Worm (Caenorhabditis elegans): ENCODE results near the gene slfl-4.
"Not testable (repeated sequence)": the region's sequence is repeated elsewhere in the genome, so short reads cannot be mapped to it uniquely, and the experiment has no call there.

slfl-4 gene

ce11 chrIV:5274123-5274581, at the start of gene slfl-4:
TSS of gene slfl-4 (plus strand) at chrIV:5274531.
- TF ChIP-seq unc-62 (GFP tag; optimal IDR thresholded peaks at IDR 0.05), result no peak

ce11 chrIV:5225277-5225822, 49.0 kb upstream of the slfl-4 start, which contains the start of gene cylc-1:
TSS of gene cylc-1 (minus strand) at chrIV:5225772.
- not testable (repeated sequence) for TF ChIP-seq unc-62 (GFP tag; optimal IDR thresholded peaks at IDR 0.05)

ce11 chrIV:5226552-5226951, 47.8 kb upstream of the slfl-4 start, which contains the start of gene nsph-4.1:
TSS of gene nsph-4.1 (plus strand) at chrIV:5226852.
- TF ChIP-seq unc-62 (GFP tag; optimal IDR thresholded peaks at IDR 0.05), result not testable (repeated sequence)

DNA sequence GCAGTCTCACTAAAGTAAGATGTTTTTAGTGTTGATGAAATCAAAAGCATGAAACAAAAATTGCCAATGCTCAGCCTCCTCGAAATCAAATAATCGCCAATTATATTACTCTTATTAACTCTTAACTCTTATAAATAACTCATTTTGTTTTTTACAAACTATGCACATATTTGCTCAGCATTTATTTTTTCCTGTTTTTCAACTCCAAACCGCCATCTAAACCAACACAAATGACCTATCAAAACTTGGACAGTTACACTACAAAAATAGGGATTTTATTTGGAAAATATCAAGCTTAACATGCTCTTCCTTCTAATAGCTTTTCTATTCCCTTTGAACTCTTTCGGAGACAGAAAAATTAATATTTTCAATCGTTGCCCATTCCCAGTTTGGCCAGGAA, 45.7 kb upstream of the slfl-4 start, which contains the start of gene thn-6:
Gene thn-6 (plus strand): TSS at position 301 of the 400 bp plus-strand sequence.
- TF ChIP-seq unc-62 (GFP tag; optimal IDR thresholded peaks at IDR 0.05), result no peak

DNA sequence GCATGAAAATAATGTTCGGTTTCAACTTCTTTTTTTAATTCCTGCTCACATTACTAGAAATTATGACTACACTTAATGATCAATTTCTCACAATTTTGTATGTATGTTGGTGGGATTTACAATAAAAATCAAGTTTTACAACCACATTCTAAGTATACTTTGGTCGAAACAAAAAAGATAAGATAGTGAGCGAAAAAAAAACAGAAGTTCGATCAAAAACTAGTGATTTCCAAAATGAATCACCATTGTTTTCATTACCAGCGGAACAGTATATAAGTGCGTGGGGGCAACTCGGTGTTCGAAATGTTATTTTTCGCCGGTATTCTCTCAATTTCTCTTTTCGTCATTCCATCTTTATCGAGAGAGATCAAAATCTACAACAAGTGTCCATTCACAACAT, 43.8 kb upstream of the slfl-4 start, which contains the start of gene thn-5:
Gene thn-5 (plus strand): TSS at position 301 of the 400 bp plus-strand sequence.
- no peak for TF ChIP-seq unc-62 (GFP tag; optimal IDR thresholded peaks at IDR 0.05)

ce11 chrIV:5254678-5255077, 19.7 kb upstream of the slfl-4 start, which contains the start of gene F36H12.10:
TSS of gene F36H12.10 (minus strand) at chrIV:5254778.
- TF ChIP-seq unc-62 (GFP tag; optimal IDR thresholded peaks at IDR 0.05), result not testable (repeated sequence)

ce11 chrIV:5256731-5257130, 17.6 kb upstream of the slfl-4 start, which contains the start of gene F36H12.9:
TSS of gene F36H12.9 (plus strand) at chrIV:5257031.
- TF ChIP-seq unc-62 (GFP tag; optimal IDR thresholded peaks at IDR 0.05), result not testable (repeated sequence)

ce11 chrIV:5258385-5258784, 15.9 kb upstream of the slfl-4 start, which contains the start of gene ttbk-2.1:
TSS of gene ttbk-2.1 (plus strand) at chrIV:5258685.
- not testable (repeated sequence) for TF ChIP-seq unc-62 (GFP tag; optimal IDR thresholded peaks at IDR 0.05)

DNA sequence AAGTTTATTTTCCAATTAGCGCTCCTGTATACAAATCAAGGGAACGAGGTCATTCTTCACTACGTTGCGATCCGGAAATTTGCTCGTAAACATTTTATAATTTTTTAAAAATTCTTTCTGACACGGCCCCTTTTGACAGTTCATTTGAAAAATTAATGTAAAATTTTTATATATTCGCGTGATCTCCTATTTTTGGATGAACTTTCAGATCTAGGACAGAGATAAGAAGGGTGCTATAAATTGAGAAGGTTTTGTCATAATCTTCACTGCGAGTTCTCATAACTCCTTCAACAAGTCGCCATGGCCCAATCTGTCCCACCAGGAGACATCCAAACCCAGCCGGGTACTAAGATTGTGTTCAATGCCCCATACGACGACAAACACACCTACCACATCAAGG, 14.0 kb upstream of the slfl-4 start, which contains the start of gene msp-19:
Gene msp-19 (plus strand): TSS at position 301 of the 400 bp plus-strand sequence.
- TF ChIP-seq unc-62 (GFP tag; optimal IDR thresholded peaks at IDR 0.05), result not testable (repeated sequence)

ce11 chrIV:5266474-5266873, 7.9 kb upstream of the slfl-4 start, which contains the start of gene F36H12.5:
TSS of gene F36H12.5 (plus strand) at chrIV:5266774.
- TF ChIP-seq unc-62 (GFP tag; optimal IDR thresholded peaks at IDR 0.05), result no peak

- no peak for TF ChIP-seq unc-62 (GFP tag; optimal IDR thresholded peaks at IDR 0.05)
These were observed 5.5 kb upstream of the slfl-4 start, which contains the start of gene F36H12.4 for ce11 chrIV:5268803-5269202. TSS of gene F36H12.4 (plus strand) at chrIV:5269103.

DNA sequence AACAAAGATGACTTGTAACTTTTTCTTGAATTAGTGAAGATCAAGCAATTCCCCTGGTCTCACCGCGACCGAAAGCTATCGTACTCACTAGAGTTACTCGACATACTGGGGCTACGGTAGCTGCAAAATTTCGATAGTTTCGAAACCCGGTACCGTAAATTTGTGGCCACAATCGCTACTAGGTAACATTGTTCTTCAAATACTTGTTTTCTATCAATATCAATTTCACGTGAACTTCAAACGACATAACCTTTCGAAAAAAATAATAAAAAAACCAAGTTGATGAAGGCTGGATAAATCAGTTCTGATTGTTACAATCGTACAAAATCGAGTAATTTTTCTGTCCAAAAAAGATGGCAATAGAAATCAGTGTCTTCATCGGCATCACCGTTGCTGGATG, 1.8 kb upstream of the slfl-4 start, which contains the start of gene F36H12.3:
Gene F36H12.3 (plus strand): TSS at position 301 of the 400 bp plus-strand sequence.
- no peak for TF ChIP-seq unc-62 (GFP tag; optimal IDR thresholded peaks at IDR 0.05)

DNA sequence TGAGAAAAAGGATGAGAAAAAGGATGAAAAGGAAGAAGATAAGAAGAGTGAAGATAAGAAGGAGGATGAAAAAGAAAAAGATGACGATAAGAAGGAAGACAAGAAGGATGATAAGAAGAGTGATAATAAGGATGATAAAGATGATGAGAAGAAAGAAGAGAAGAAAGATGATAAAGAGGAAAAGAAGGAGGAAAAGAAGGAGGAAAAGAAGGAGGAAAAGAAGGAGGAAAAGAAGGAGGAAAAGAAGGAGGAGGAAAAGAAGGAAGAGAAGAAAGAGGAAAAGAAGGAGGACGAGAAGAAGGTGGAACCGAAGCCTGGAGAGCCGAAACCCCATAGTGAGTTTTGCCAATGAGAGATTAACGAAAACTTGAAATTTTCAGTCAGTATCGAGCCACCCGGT, 946 bp upstream of the slfl-4 start:
- TF ChIP-seq unc-62 (GFP tag; optimal IDR thresholded peaks at IDR 0.05), result no peak

ce11 chrIV:5277752-5278151, 3.4 kb downstream of the slfl-4 start, which contains the start of gene F36H12.17:
TSS of gene F36H12.17 (minus strand) at chrIV:5277852.
- no peak for TF ChIP-seq unc-62 (GFP tag; optimal IDR thresholded peaks at IDR 0.05)

DNA sequence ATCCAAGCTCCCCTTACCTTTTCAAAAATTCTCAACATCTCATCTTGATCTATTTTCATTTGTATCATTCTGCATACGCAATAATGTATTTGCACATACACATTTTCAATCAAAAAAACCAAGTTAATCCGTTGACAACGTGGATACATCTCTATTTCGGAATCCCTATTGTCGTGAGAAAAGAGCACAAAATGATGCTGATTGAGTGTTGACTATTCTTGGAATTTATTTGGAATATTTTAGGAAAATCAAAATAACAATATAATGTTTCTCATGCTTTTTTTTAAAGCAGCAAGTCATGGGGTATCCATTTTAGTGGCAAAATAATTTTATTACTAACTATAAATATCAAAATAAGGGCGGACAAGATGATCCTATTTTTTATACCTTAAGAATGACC, 7.1 kb downstream of the slfl-4 start:
- no peak for TF ChIP-seq unc-62 (GFP tag; optimal IDR thresholded peaks at IDR 0.05)

ce11 chrIV:5287190-5287589, 12.9 kb downstream of the slfl-4 start:
- TF ChIP-seq unc-62 (GFP tag; optimal IDR thresholded peaks at IDR 0.05), result no peak

DNA sequence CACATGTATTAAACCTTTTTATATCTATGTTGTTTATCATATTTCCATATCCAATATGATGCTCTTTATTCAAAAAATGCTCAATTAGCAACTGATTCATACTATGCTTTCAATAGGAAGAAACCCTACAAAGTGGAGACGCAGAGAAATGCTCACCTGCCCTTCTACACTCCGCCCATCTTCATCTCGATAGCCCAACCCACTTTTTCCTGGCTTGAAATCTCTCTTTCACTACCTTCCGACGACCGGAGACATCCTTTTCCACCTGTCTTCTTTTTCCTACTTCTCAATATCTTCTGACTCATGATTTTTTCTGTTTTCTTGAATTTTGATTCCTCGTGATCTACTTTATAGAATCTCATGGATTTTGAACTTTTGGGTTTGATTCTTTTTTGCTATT, 14.6 kb downstream of the slfl-4 start:
- no peak for TF ChIP-seq unc-62 (GFP tag; optimal IDR thresholded peaks at IDR 0.05)
